Fruit fly (Drosophila melanogaster): ENCODE data around the gene CG11597.

DNA sequence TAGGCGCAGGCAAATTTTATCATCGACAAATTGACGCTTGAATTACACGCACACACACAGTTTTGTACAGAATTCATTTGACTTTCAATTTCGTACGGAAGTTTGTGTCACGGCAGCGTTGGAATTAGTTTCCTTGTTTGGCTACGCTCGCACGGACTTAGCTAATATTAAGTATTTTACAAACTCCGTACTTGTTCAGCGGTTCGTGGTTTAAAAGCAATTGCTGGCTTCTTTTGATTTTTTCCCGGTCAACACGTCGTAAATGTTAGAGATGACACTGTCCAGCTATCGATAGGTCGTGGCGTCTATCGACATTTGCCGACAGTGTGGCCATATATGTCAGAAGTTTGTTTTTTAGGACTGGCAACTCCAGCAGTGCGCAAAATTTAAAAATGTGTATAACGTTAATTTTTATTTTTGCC is 11.2 kb upstream of the CG11597 start, which contains the start of gene CycA:
- TF ChIP-seq Snoo (tag; optimal IDR thresholded peaks at IDR 0.05) (no peak), Pif1B (GFP tag; optimal IDR thresholded peaks at IDR 0.05) (no peak), gl (tag; optimal IDR thresholded peaks at IDR 0.05) (no peak), CG17806 (tag; optimal IDR thresholded peaks at IDR 0.05) (no peak), Ets98B (GFP tag; IDR thresholded peaks at IDR 0.05) (no peak), fd96Ca (GFP tag; IDR thresholded peaks at IDR 0.05) (no peak), CG10348 (GFP tag; IDR thresholded peaks at IDR 0.05) (no peak), rn (GFP tag; IDR thresholded peaks at IDR 0.05) (no peak), CG14655 (GFP tag; optimal IDR thresholded peaks at IDR 0.05) (no peak), CG32121 (GFP tag; IDR thresholded peaks at IDR 0.05) (no peak), CG15710 (tag; optimal IDR thresholded peaks at IDR 0.05) (no peak), CG8159 (tag; optimal IDR thresholded peaks at IDR 0.05) (no peak), CG8301 (tag; optimal IDR thresholded peaks at IDR 0.05) (no peak)
